Worm (Caenorhabditis elegans) whole organism, L3 larva: ENCODE measurements around the gene T15B7.15.

Experiments used
- R02D3.7 ChIP-seq: fragments of 150-350 bp; optimal IDR thresholded peaks from 2 replicates; lab custom pipeline; 2014; ENCODE audit warnings: missing biosample characterization, missing genetic modification characterization
- ceh-28 ChIP-seq: fragments of 150-350 bp; optimal IDR thresholded peaks from 2 replicates; lab custom pipeline; 2014; ENCODE audit warnings: missing biosample characterization, missing genetic modification reagents, missing genetic modification characterization
- nhr-25 ChIP-seq: sonication (generic microtip); optimal IDR thresholded peaks from 2 replicates; lab custom pipeline; 2017; ENCODE audit warnings: missing biosample characterization, missing genetic modification characterization
- nhr-28 ChIP-seq: fragments of 150-350 bp; optimal IDR thresholded peaks from 2 replicates; lab custom pipeline; 2014; ENCODE audit warnings: missing biosample characterization, missing genetic modification characterization
- sea-2 ChIP-seq: fragments of 150-350 bp; sonication (generic microtip); optimal IDR thresholded peaks from 4 replicates; lab custom pipeline; 2014; ENCODE audit warnings: missing biosample characterization, missing genetic modification reagents, missing genetic modification characterization
- tbx-2 ChIP-seq: sonication (generic microtip); optimal IDR thresholded peaks from 2 replicates; lab custom pipeline; 2016; ENCODE audit warnings: mild to moderate bottlenecking, missing genetic modification characterization, missing compliant biosample characterization
- unc-39 ChIP-seq: sonication (generic microtip); optimal IDR thresholded peaks from 4 replicates; lab custom pipeline; 2017; ENCODE audit warnings: missing biosample characterization, missing genetic modification characterization
- unc-62 ChIP-seq: fragments of 150-350 bp; sonication (generic microtip); optimal IDR thresholded peaks from 4 replicates; lab custom pipeline; 2014; ENCODE audit warnings: missing biosample characterization, missing genetic modification reagents, missing genetic modification characterization
- ztf-4 ChIP-seq: fragments of 150-350 bp; optimal IDR thresholded peaks from 2 replicates; lab custom pipeline; 2014; ENCODE audit warnings: missing biosample characterization, missing genetic modification characterization

ce11 chrV:6821509-6821908, 17.0 kb downstream of the T15B7.15 start, which contains the start of gene T15B7.8:
- no peak for TF ChIP-seq ceh-28 (tag; lab: Kevin White, UChicago)
- no peak for TF ChIP-seq R02D3.7 (tag; lab: Kevin White, UChicago)
- no peak for TF ChIP-seq nhr-28 (tag; lab: Kevin White, UChicago)
- TF ChIP-seq tbx-2: no peak
- TF ChIP-seq unc-39 (tag; lab: Kevin White, UChicago): no peak
- no peak for TF ChIP-seq sea-2 (GFP tag; lab: Kevin White, UChicago)
- TF ChIP-seq unc-62 (GFP tag; lab: Kevin White, UChicago): no peak
- no peak for TF ChIP-seq nhr-25
- no peak for TF ChIP-seq ztf-4 (tag; lab: Kevin White, UChicago)
